Worm (Caenorhabditis elegans): ENCODE results near the gene nhr-258.

- no peak for TF ChIP-seq ref-1 (GFP tag; conservative IDR thresholded peaks at IDR 0.05)
- TF ChIP-seq ztf-29 (GFP tag; IDR thresholded peaks at IDR 0.05), result no peak
Observed at ce11 chrIV:8070934-8071333, 26.2 kb downstream of the nhr-258 start.
